Fruit fly (Drosophila melanogaster): ENCODE results near the gene ND-13B.

Gene ND-13B

dm6 chr3L:10665433-10666150 lies 28.3 kb downstream of the ND-13B start (continued):
- peak; percentile 35 for TF ChIP-seq her (GFP tag; optimal IDR thresholded peaks at IDR 0.05)
- peak; percentile 97 for TF ChIP-seq HmgZ (tag; optimal IDR thresholded peaks at IDR 0.05)
- peak; percentile 95 for TF ChIP-seq Usf (GFP tag; optimal IDR thresholded peaks at IDR 0.05)
- no peak for TF ChIP-seq D (optimal IDR thresholded peaks at IDR 0.05)
- TF ChIP-seq D (GFP tag; optimal IDR thresholded peaks at IDR 0.05), result peak; percentile 98
- TF ChIP-seq sisA (GFP tag; IDR thresholded peaks at IDR 0.05), result peak; percentile 92
- TF ChIP-seq CG9817 (tag; optimal IDR thresholded peaks at IDR 0.05), result peak; percentile 93
- peak; percentile 84 for TF ChIP-seq gcm2 (GFP tag; optimal IDR thresholded peaks at IDR 0.05)
- TF ChIP-seq Atf6 (GFP tag; IDR thresholded peaks at IDR 0.05), result peak; percentile 92
- TF ChIP-seq CG3847 (GFP tag; IDR thresholded peaks at IDR 0.05), result peak; percentile 91
- peak; percentile 98 for TF ChIP-seq CG11504 (tag; optimal IDR thresholded peaks at IDR 0.05)
- TF ChIP-seq az2 (GFP tag; optimal IDR thresholded peaks at IDR 0.05), result peak; percentile 97
- TF ChIP-seq sc (optimal IDR thresholded peaks at IDR 0.05), result no peak
- TF ChIP-seq sc (GFP tag; optimal IDR thresholded peaks at IDR 0.05), result peak; percentile 95
- TF ChIP-seq Hmr (GFP tag; optimal IDR thresholded peaks at IDR 0.05), result peak; percentile 98
- peak; percentile 94 for TF ChIP-seq Chrac-16 (GFP tag; optimal IDR thresholded peaks at IDR 0.05)
- TF ChIP-seq toy (GFP tag; IDR thresholded peaks at IDR 0.05), result peak; percentile 48
- peak; percentile 84 for TF ChIP-seq btn (GFP tag; optimal IDR thresholded peaks at IDR 0.05)
- peak; percentile 89 for TF ChIP-seq onecut (GFP tag; IDR thresholded peaks at IDR 0.05)
- TF ChIP-seq CG11093 (GFP tag; IDR thresholded peaks at IDR 0.05), result peak; percentile 89
- peak; percentile 94 for TF ChIP-seq cwo (GFP tag; optimal IDR thresholded peaks at IDR 0.05)
- TF ChIP-seq aop (GFP tag; IDR thresholded peaks at IDR 0.05), result peak; percentile 82
- peak; percentile 89 for TF ChIP-seq B-H1 (GFP tag; IDR thresholded peaks at IDR 0.05)
- TF ChIP-seq CG7745 (tag; optimal IDR thresholded peaks at IDR 0.05), result peak; percentile 59
- peak; percentile 43 for TF ChIP-seq ftz-f1 (GFP tag; optimal IDR thresholded peaks at IDR 0.05)
- peak; percentile 69 for TF ChIP-seq repo (GFP tag; optimal IDR thresholded peaks at IDR 0.05)
- TF ChIP-seq chm (GFP tag; IDR thresholded peaks at IDR 0.05), result peak; percentile 88
- peak; percentile 81 for TF ChIP-seq CG11456 (GFP tag; IDR thresholded peaks at IDR 0.05)
- TF ChIP-seq CG12299 (tag; optimal IDR thresholded peaks at IDR 0.05), result peak; percentile 97
- peak; percentile 57 for TF ChIP-seq GATAe (GFP tag; conservative IDR thresholded peaks at IDR 0.05)
- TF ChIP-seq CG2129 (GFP tag; IDR thresholded peaks at IDR 0.05; ENCODE audit: partially characterized antibody), result no peak
- peak; percentile 96 for TF ChIP-seq Vsx1 (GFP tag; optimal IDR thresholded peaks at IDR 0.05)
- peak in 2 of 3 experiments; percentile 73 to 98 for TF ChIP-seq Stat92E (GFP tag; optimal IDR thresholded peaks at IDR 0.05)
- TF ChIP-seq cas (GFP tag; IDR thresholded peaks at IDR 0.05), result peak; percentile 75
- TF ChIP-seq CG4404 (GFP tag; IDR thresholded peaks at IDR 0.05), result peak; percentile 90
- peak; percentile 54 for TF ChIP-seq luna (GFP tag; optimal IDR thresholded peaks at IDR 0.05)
- no peak for TF ChIP-seq CG6791 (GFP tag; IDR thresholded peaks at IDR 0.05; ENCODE audit: partially characterized antibody)
- TF ChIP-seq Six4 (GFP tag; optimal IDR thresholded peaks at IDR 0.05), result peak; percentile 96
- peak; percentile 50 for TF ChIP-seq ERR (GFP tag; optimal IDR thresholded peaks at IDR 0.05)
- TF ChIP-seq CG7839 (tag; optimal IDR thresholded peaks at IDR 0.05), result peak; percentile 99
- TF ChIP-seq Taf1 (GFP tag; IDR thresholded peaks at IDR 0.05), result peak; percentile 85
- peak; percentile 76 for TF ChIP-seq mam (GFP tag; optimal IDR thresholded peaks at IDR 0.05)
- TF ChIP-seq Dll (GFP tag; IDR thresholded peaks at IDR 0.05; ENCODE audit: partially characterized antibody), result no peak
- TF ChIP-seq CG10274 (GFP tag; optimal IDR thresholded peaks at IDR 0.05), result peak; percentile 89
- TF ChIP-seq Lpt (GFP tag; optimal IDR thresholded peaks at IDR 0.05), result no peak
- TF ChIP-seq CG10209 (GFP tag; optimal IDR thresholded peaks at IDR 0.05), result peak; percentile 98
- peak; percentile 92 for TF ChIP-seq Side (GFP tag; optimal IDR thresholded peaks at IDR 0.05)
- TF ChIP-seq CG4707 (GFP tag; optimal IDR thresholded peaks at IDR 0.05), result peak; percentile 89
- TF ChIP-seq CG10979 (tag; optimal IDR thresholded peaks at IDR 0.05), result peak; percentile 99
- peak; percentile 98 for TF ChIP-seq phol (tag; optimal IDR thresholded peaks at IDR 0.05)
